Fruit fly (Drosophila melanogaster) whole organism, embryonic: ENCODE measurements around the gene Drice.

Experiments used
- Camta ChIP-seq: fragments of 200-800 bp; sonication (Bioruptor generic); optimal IDR thresholded peaks from 2 replicates; lab custom pipeline; 2016; ENCODE audit warnings: missing biosample characterization, missing genetic modification characterization
- Vsx1 ChIP-seq: fragments of 200-800 bp; sonication (Bioruptor generic); optimal IDR thresholded peaks from 2 replicates; lab custom pipeline; 2017; ENCODE audit warnings: missing biosample characterization, mild to moderate bottlenecking, missing genetic modification characterization, missing genetic modification reagents
- gro ChIP-seq: fragments of 200-800 bp; sonication (Bioruptor generic); optimal IDR thresholded peaks from 2 replicates; lab custom pipeline; 2016; ENCODE audit warnings: missing biosample characterization, missing genetic modification characterization

dm6 chr3R:29772795-29773331, 26.6 kb upstream of the Drice start:
- TF ChIP-seq Camta (GFP tag; lab: Kevin White, UChicago) (no peak), Vsx1 (GFP tag; lab: Kevin White, UChicago) (no peak), gro (GFP tag; lab: Kevin White, UChicago) (no peak)
